Fruit fly (Drosophila melanogaster) whole organism, prepupa: ENCODE measurements around the gene CG6865.

Experiments
- Blimp-1 ChIP-seq: fragments of 200-800 bp; sonication (Bioruptor generic); optimal IDR thresholded peaks from 3 replicates; lab custom pipeline; 2017; ENCODE audit warnings: missing biosample characterization, missing genetic modification characterization, mild to moderate bottlenecking, moderate library complexity, missing genetic modification reagents
- CG10631 ChIP-seq: fragments of 200-800 bp; sonication (Bioruptor generic); optimal IDR thresholded peaks from 2 replicates; lab custom pipeline; 2016; ENCODE audit warnings: missing biosample characterization, missing genetic modification characterization
- CG10669 ChIP-seq: fragments of 200-800 bp; sonication (Bioruptor generic); optimal IDR thresholded peaks from 3 replicates; lab custom pipeline; 2018; ENCODE audit warnings: missing biosample characterization, mild to moderate bottlenecking, missing genetic modification characterization, moderate library complexity
- CG11294 ChIP-seq: fragments of 200-800 bp; sonication (Bioruptor generic); IDR thresholded peaks from 2 replicates; pipeline ENCODE4 v1.3.6; 2022; ENCODE audit warnings: missing biosample characterization, missing genetic modification characterization
- CG11762 ChIP-seq: fragments of 200-800 bp; sonication (Bioruptor generic); optimal IDR thresholded peaks from 3 replicates; lab custom pipeline; 2016; ENCODE audit warnings: missing biosample characterization, missing genetic modification characterization; ENCODE audit not compliant: insufficient read depth
- CG11902 ChIP-seq: fragments of 200-800 bp; sonication (Bioruptor generic); optimal IDR thresholded peaks from 3 replicates; lab custom pipeline; 2016; ENCODE audit warnings: missing biosample characterization, missing genetic modification characterization
- CG15336 ChIP-seq: fragments of 200-800 bp; sonication (Bioruptor generic); IDR thresholded peaks from 2 replicates; pipeline ENCODE4 v1.3.6; 2022; ENCODE audit warnings: missing biosample characterization, missing genetic modification characterization
- CG3032 ChIP-seq: fragments of 200-800 bp; optimal IDR thresholded peaks from 2 replicates; lab custom pipeline; 2019; ENCODE audit warnings: missing biosample characterization, mild to moderate bottlenecking, missing genetic modification characterization, moderate library complexity
- CG32006 ChIP-seq: fragments of 200-800 bp; sonication (Bioruptor generic); optimal IDR thresholded peaks from 3 replicates; lab custom pipeline; 2017; ENCODE audit warnings: missing biosample characterization, mild to moderate bottlenecking, missing genetic modification characterization
- CG3919 ChIP-seq: fragments of 200-800 bp; sonication (Bioruptor generic); optimal IDR thresholded peaks from 3 replicates; lab custom pipeline; 2016; ENCODE audit warnings: missing biosample characterization, missing genetic modification characterization
- CG4318 ChIP-seq: fragments of 200-800 bp; sonication (Bioruptor generic); optimal IDR thresholded peaks from 3 replicates; lab custom pipeline; 2017; ENCODE audit warnings: missing biosample characterization, mild to moderate bottlenecking, missing genetic modification characterization
- CG6163 ChIP-seq: fragments of 200-800 bp; sonication (Bioruptor generic); IDR thresholded peaks from 3 replicates; pipeline ENCODE4 v1.3.6; 2022; ENCODE audit warnings: missing biosample characterization, missing genetic modification characterization
- CG6276 ChIP-seq: fragments of 200-800 bp; sonication (Bioruptor generic); optimal IDR thresholded peaks from 2 replicates; lab custom pipeline; 2017; ENCODE audit warnings: missing biosample characterization, mild to moderate bottlenecking, missing genetic modification characterization
- CG6792 ChIP-seq: fragments of 200-800 bp; sonication (Bioruptor generic); optimal IDR thresholded peaks from 3 replicates; lab custom pipeline; 2016; ENCODE audit warnings: missing biosample characterization, missing genetic modification characterization
- CG6808 ChIP-seq: fragments of 200-800 bp; sonication (Bioruptor generic); optimal IDR thresholded peaks from 3 replicates; lab custom pipeline; 2017; ENCODE audit warnings: missing biosample characterization, missing genetic modification characterization, mild to moderate bottlenecking, moderate library complexity, missing genetic modification reagents
- CG6854 ChIP-seq: fragments of 200-800 bp; sonication (Bioruptor generic); optimal IDR thresholded peaks from 2 replicates; lab custom pipeline; 2017; ENCODE audit warnings: missing biosample characterization, mild to moderate bottlenecking, missing genetic modification characterization
- CG8119 ChIP-seq: fragments of 200-800 bp; sonication (Bioruptor generic); IDR thresholded peaks from 3 replicates; pipeline ENCODE4 v1.3.6; 2022; ENCODE audit warnings: missing biosample characterization, missing genetic modification characterization
- CG8319 ChIP-seq: fragments of 200-800 bp; sonication (Bioruptor generic); optimal IDR thresholded peaks from 3 replicates; lab custom pipeline; 2016; ENCODE audit warnings: missing biosample characterization, missing genetic modification characterization
- CG8632 ChIP-seq: fragments of 200-800 bp; sonication (Bioruptor generic); optimal IDR thresholded peaks from 3 replicates; lab custom pipeline; 2016; ENCODE audit warnings: missing biosample characterization, missing genetic modification characterization
- CG9139 ChIP-seq: fragments of 200-800 bp; sonication (Bioruptor generic); optimal IDR thresholded peaks from 3 replicates; lab custom pipeline; 2017; ENCODE audit warnings: missing biosample characterization, mild to moderate bottlenecking, missing genetic modification characterization
- Eip78C ChIP-seq: fragments of 200-800 bp; sonication (Bioruptor generic); peaks from one replicate; lab custom pipeline; 2016; ENCODE audit warnings: missing biosample characterization, missing genetic modification characterization
- Eip93F ChIP-seq: fragments of 200-800 bp; sonication (Bioruptor generic); optimal IDR thresholded peaks from 2 replicates; lab custom pipeline; 2016; ENCODE audit warnings: missing biosample characterization, mild to moderate bottlenecking, missing genetic modification characterization
- Ets21C ChIP-seq: fragments of 200-800 bp; sonication (Bioruptor generic); optimal IDR thresholded peaks from 3 replicates; lab custom pipeline; 2016; ENCODE audit warnings: missing biosample characterization, missing genetic modification characterization
- Ets96B ChIP-seq: fragments of 200-800 bp; optimal IDR thresholded peaks from 2 replicates; lab custom pipeline; 2019; ENCODE audit warnings: missing biosample characterization, mild to moderate bottlenecking, missing genetic modification characterization, moderate library complexity
- Hr38 ChIP-seq: sonication (Bioruptor generic); optimal IDR thresholded peaks from 2 replicates; lab custom pipeline; 2016; ENCODE audit warnings: missing biosample characterization, missing genetic modification characterization
- Hr39 ChIP-seq: fragments of 200-800 bp; sonication (Bioruptor generic); optimal IDR thresholded peaks from 2 replicates; lab custom pipeline; 2016; ENCODE audit warnings: missing biosample characterization, missing genetic modification characterization
- Hr4 ChIP-seq: fragments of 200-800 bp; sonication (Bioruptor generic); optimal IDR thresholded peaks from 3 replicates; lab custom pipeline; 2016; ENCODE audit warnings: missing biosample characterization, missing genetic modification characterization
- Lpt ChIP-seq: fragments of 200-800 bp; sonication (Bioruptor generic); optimal IDR thresholded peaks from 3 replicates; lab custom pipeline; 2016; ENCODE audit warnings: missing biosample characterization, missing genetic modification characterization
- OdsH ChIP-seq: fragments of 200-800 bp; sonication (Bioruptor generic); optimal IDR thresholded peaks from 3 replicates; lab custom pipeline; 2016; ENCODE audit warnings: missing biosample characterization, missing genetic modification characterization
- Sox14 ChIP-seq: fragments of 200-800 bp; sonication (Bioruptor generic); optimal IDR thresholded peaks from 3 replicates; lab custom pipeline; 2016; ENCODE audit warnings: missing biosample characterization, missing genetic modification characterization
- Sox15 ChIP-seq: fragments of 200-800 bp; sonication (Bioruptor generic); optimal IDR thresholded peaks from 3 replicates; lab custom pipeline; 2016; ENCODE audit warnings: missing biosample characterization, missing genetic modification characterization
- achi ChIP-seq: fragments of 200-800 bp; sonication (Bioruptor generic); optimal IDR thresholded peaks from 3 replicates; lab custom pipeline; 2016; ENCODE audit warnings: missing biosample characterization, missing genetic modification characterization
- acj6 ChIP-seq: fragments of 200-800 bp; sonication (Bioruptor generic); optimal IDR thresholded peaks from 3 replicates; lab custom pipeline; 2016; ENCODE audit warnings: missing biosample characterization, missing genetic modification characterization
- cyc ChIP-seq: fragments of 200-800 bp; sonication (Bioruptor generic); optimal IDR thresholded peaks from 3 replicates; lab custom pipeline; 2016; ENCODE audit warnings: missing biosample characterization, missing genetic modification characterization
- dac ChIP-seq: fragments of 200-800 bp; sonication (Bioruptor generic); optimal IDR thresholded peaks from 2 replicates; lab custom pipeline; 2017; ENCODE audit warnings: missing biosample characterization, mild to moderate bottlenecking, missing genetic modification characterization
- dsx ChIP-seq: fragments of 200-800 bp; optimal IDR thresholded peaks from 3 replicates; lab custom pipeline; 2019; ENCODE audit warnings: missing biosample characterization, mild to moderate bottlenecking, missing genetic modification characterization, moderate library complexity; ENCODE audit not compliant: poor library complexity, severe bottlenecking
- eg ChIP-seq: fragments of 200-800 bp; sonication (Bioruptor generic); IDR thresholded peaks from 3 replicates; pipeline ENCODE4 v1.3.6; 2022; ENCODE audit warnings: missing biosample characterization, missing genetic modification characterization
- esn ChIP-seq: fragments of 200-800 bp; sonication (Bioruptor generic); optimal IDR thresholded peaks from 2 replicates; lab custom pipeline; 2016; ENCODE audit warnings: missing biosample characterization, mild to moderate bottlenecking, missing genetic modification characterization, moderate library complexity
- fd59A ChIP-seq: fragments of 200-800 bp; sonication (Bioruptor generic); optimal IDR thresholded peaks from 2 replicates; lab custom pipeline; 2017; ENCODE audit warnings: missing biosample characterization, mild to moderate bottlenecking, missing genetic modification characterization, missing genetic modification reagents
- fkh ChIP-seq: fragments of 200-800 bp; sonication (Bioruptor generic); optimal IDR thresholded peaks from 3 replicates; lab custom pipeline; 2017; ENCODE audit warnings: missing biosample characterization, mild to moderate bottlenecking, missing genetic modification characterization, moderate library complexity
- lz ChIP-seq: fragments of 200-800 bp; sonication (Bioruptor generic); optimal IDR thresholded peaks from 3 replicates; lab custom pipeline; 2016; ENCODE audit warnings: missing biosample characterization, missing genetic modification characterization
- net ChIP-seq: fragments of 200-800 bp; sonication (Bioruptor generic); optimal IDR thresholded peaks from 3 replicates; lab custom pipeline; 2016; ENCODE audit warnings: missing biosample characterization, missing genetic modification characterization
- pdm3 ChIP-seq: fragments of 200-800 bp; sonication (Bioruptor generic); optimal IDR thresholded peaks from 3 replicates; lab custom pipeline; 2016; ENCODE audit warnings: missing biosample characterization, missing genetic modification characterization
- salr ChIP-seq, 2 experiments: fragments of 200-800 bp; sonication (Bioruptor generic); optimal IDR thresholded peaks; 3 replicates each; lab custom pipeline; 2016 to 2018; ENCODE audit warnings: missing biosample characterization in 2 of 2, missing genetic modification characterization in 2 of 2, mild to moderate bottlenecking in 1 of 2
- svp ChIP-seq: fragments of 200-800 bp; sonication (Bioruptor generic); peaks from one replicate; lab custom pipeline; 2016; ENCODE audit warnings: missing biosample characterization, missing genetic modification characterization
- topi ChIP-seq: fragments of 200-800 bp; sonication (Bioruptor generic); optimal IDR thresholded peaks from 3 replicates; lab custom pipeline; 2016; ENCODE audit warnings: missing biosample characterization, missing genetic modification characterization
- vri ChIP-seq: fragments of 200-800 bp; sonication (Bioruptor generic); optimal IDR thresholded peaks from 3 replicates; lab custom pipeline; 2016; ENCODE audit warnings: missing biosample characterization, mild to moderate bottlenecking, missing genetic modification characterization

Gene CG6865

dm6 chr3L:18867521-18867920 lies 4.1 kb downstream of the CG6865 start, which contains the start of gene Dysb (continued):
- TF ChIP-seq CG8319 (GFP tag; lab: Kevin White, UChicago) (peak; percentile 50), Sox15 (GFP tag; lab: Kevin White, UChicago) (peak; percentile 29), OdsH (GFP tag; lab: Kevin White, UChicago) (peak; percentile 84), acj6 (GFP tag; lab: Kevin White, UChicago) (peak; percentile 83), Sox14 (GFP tag; lab: Kevin White, UChicago) (peak; percentile 73), vri (GFP tag; lab: Kevin White, UChicago) (peak; percentile 73), net (GFP tag; lab: Kevin White, UChicago) (no peak), CG11294 (GFP tag; lab: Robert Waterston, UW) (peak; percentile 76), Hr39 (GFP tag; lab: Kevin White, UChicago) (peak; percentile 68), CG11902 (peak; percentile 19), salr (GFP tag; optimal IDR thresholded peaks at IDR 0.05; lab: Kevin White, UChicago) (peak in 1 of 2 experiments; percentile 72), Blimp-1 (peak; percentile 46), CG3919 (GFP tag; lab: Kevin White, UChicago) (no peak), CG15336 (GFP tag; lab: Robert Waterston, UW) (peak; percentile 93), CG32006 (no peak), CG3032 (tag; lab: Kevin White, UChicago) (peak; percentile 79), CG8632 (peak; percentile 81), eg (peak; percentile 93), CG11762 (GFP tag; lab: Kevin White, UChicago) (peak; percentile 6), Hr4 (peak; percentile 84), cyc (GFP tag; lab: Kevin White, UChicago) (peak; percentile 66), CG4318 (GFP tag; lab: Kevin White, UChicago) (no peak), CG6808 (peak; percentile 76), CG9139 (GFP tag; lab: Kevin White, UChicago) (no peak), CG10669 (GFP tag; lab: Kevin White, UChicago) (peak; percentile 75), dac (GFP tag; lab: Kevin White, UChicago) (no peak), pdm3 (peak; percentile 77), esn (peak; percentile 91), fkh (GFP tag; lab: Kevin White, UChicago) (peak; percentile 84), CG6854 (GFP tag; lab: Kevin White, UChicago) (peak; percentile 71), Ets21C (GFP tag; lab: Kevin White, UChicago) (peak; percentile 47), Eip78C (GFP tag; lab: Kevin White, UChicago) (peak; percentile 95), Ets96B (peak; percentile 80), lz (GFP tag; lab: Kevin White, UChicago) (peak; percentile 73), dsx (GFP tag; lab: Kevin White, UChicago) (peak; percentile 72), Lpt (GFP tag; lab: Kevin White, UChicago) (peak; percentile 69)
- TF ChIP-seq, all 60 proteins: peak for 47

- no peak for TF ChIP-seq CG4318 (GFP tag; lab: Kevin White, UChicago)
- TF ChIP-seq CG11762 (GFP tag; lab: Kevin White, UChicago): no peak
- peak; percentile 66 for TF ChIP-seq CG6163 (GFP tag; lab: Robert Waterston, UW)
- TF ChIP-seq Eip93F (GFP tag; lab: Kevin White, UChicago): no peak
- no peak for TF ChIP-seq Sox15 (GFP tag; lab: Kevin White, UChicago)
- no peak for TF ChIP-seq Hr38 (GFP tag; lab: Kevin White, UChicago)
- no peak for TF ChIP-seq CG6276 (GFP tag; lab: Kevin White, UChicago)
- TF ChIP-seq CG3032 (tag; lab: Kevin White, UChicago): peak; percentile 34
- no peak for TF ChIP-seq CG8119 (GFP tag; lab: Robert Waterston, UW)
- TF ChIP-seq Ets96B: peak; percentile 43
- peak; percentile 58 for TF ChIP-seq net (GFP tag; lab: Kevin White, UChicago)
- TF ChIP-seq Sox14 (GFP tag; lab: Kevin White, UChicago): peak; percentile 47
- peak; percentile 50 for TF ChIP-seq CG10631 (GFP tag; lab: Kevin White, UChicago)
- peak; percentile 26 for TF ChIP-seq CG11902
- TF ChIP-seq CG6854 (GFP tag; lab: Kevin White, UChicago): no peak
- TF ChIP-seq CG6792 (GFP tag; lab: Kevin White, UChicago): peak; percentile 53
- TF ChIP-seq fkh (GFP tag; lab: Kevin White, UChicago): peak; percentile 84
- peak; percentile 49; the same call in 2 of the 3 replicates for TF ChIP-seq eg
- TF ChIP-seq acj6 (GFP tag; lab: Kevin White, UChicago): peak; percentile 58
- TF ChIP-seq fd59A (GFP tag; lab: Kevin White, UChicago): no peak
- peak; percentile 69 for TF ChIP-seq CG3919 (GFP tag; lab: Kevin White, UChicago)
- peak; percentile 40 for TF ChIP-seq topi (GFP tag; lab: Kevin White, UChicago)
- peak; percentile 64 for TF ChIP-seq svp
- TF ChIP-seq Hr39 (GFP tag; lab: Kevin White, UChicago): peak; percentile 56
- peak; percentile 87 for TF ChIP-seq achi (GFP tag; lab: Kevin White, UChicago)
Measured at dm6 chr3L:18869035-18869826, 5.8 kb downstream of the CG6865 start, which contains the start of gene Grx1. Gene Grx1 (plus strand): TSS chr3L:18869230.
